Worm (Caenorhabditis elegans): ENCODE results near the gene C46E10.3.
A peak's percentile ranks its signal among the peaks of the same experiment; 100 is the strongest.

C46E10.3 gene

DNA sequence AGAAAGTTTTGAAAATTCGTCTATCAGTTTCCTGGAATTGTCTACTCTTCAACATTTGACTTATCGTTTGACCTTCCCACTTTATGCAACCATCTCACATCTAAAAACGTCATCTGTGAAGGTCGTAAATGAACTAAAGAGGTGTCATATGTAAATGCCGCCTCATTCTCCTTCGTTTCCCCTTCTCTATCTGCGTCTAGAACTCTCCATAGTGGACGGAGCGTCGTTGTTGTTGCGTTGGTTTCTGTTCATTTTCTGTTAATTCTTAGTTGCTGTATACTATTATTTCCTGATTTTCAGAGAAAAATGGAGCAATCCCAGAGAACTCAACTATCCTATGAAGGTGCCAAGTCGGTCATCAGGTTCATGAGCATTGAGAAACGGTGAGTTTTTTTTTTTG lies 4.2 kb upstream of the C46E10.3 start, which contains the start of gene fbxc-52:
Gene fbxc-52, plus strand, starts transcription at position 301 of the 400 bp plus-strand sequence.
- TF ChIP-seq nfyb-1 (GFP tag; IDR thresholded peaks at IDR 0.05) (0 out of 2 replicates have a peak, but pooled peaks have one; percentile 11), F52B5.7 (tag; optimal IDR thresholded peaks at IDR 0.05) (no peak)

DNA sequence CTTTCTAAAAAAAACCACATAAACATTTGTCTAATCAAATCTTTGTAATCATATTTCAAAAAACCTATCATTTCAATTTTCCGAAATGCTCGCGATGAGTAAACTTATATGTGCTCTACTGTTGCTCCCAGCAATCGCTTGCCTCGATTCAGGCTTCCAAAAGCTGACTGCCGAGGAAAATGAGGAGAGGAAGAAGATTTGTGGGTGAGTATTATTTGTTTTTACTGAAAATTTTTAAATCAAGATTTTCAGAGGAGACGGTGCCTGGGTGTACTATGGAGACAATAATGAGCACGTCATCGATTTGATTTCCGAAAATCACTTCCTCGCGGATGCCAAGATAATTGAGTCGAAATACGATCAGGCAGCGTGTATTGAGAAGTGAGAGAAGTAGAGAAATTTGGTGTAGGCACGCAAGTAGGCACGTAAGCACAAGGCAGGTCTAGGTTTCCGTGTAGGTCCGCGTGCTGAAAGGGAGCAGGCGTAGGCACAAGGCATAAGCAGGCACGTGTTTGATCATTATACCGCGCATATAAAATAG lies 3.1 kb downstream of the C46E10.3 start, which contains the start of gene C46E10.1:
Gene C46E10.1, plus strand, starts transcription at position 51 of the 541 bp plus-strand sequence.
- TF ChIP-seq D2030.7 (GFP tag; IDR thresholded peaks at IDR 0.05), result no peak
- no peak for TF ChIP-seq efl-1 (GFP tag; optimal IDR thresholded peaks at IDR 0.05)

DNA sequence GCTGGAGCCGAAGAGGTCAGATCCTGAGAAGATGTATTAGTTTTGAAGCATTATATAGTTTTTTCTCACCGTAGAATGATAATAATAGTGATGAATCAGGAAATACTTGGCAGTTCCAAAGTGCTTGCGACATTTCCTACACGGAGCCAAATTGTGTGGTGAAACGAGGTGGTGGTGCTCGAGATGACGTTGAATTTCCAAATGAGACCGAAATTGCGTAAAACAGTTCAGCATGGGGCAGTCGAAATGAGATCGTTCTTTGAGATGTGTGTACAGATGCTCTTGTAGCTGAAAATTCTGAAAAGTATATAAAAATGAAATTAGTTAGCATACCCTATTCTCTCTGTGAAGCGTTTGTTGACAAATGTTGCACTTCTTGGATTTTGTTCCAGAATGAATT lies 6.9 kb downstream of the C46E10.3 start, which contains the start of gene C46E10.8:
Gene C46E10.8, minus strand, starts transcription at position 101 of the 400 bp plus-strand sequence.
- TF ChIP-seq xnd-1 (tag; optimal IDR thresholded peaks at IDR 0.05) (no peak), lsy-27 (tag; optimal IDR thresholded peaks at IDR 0.05; ENCODE audit: borderline replicate concordance, insufficient read depth) (no peak), attf-6 (GFP tag; IDR thresholded peaks at IDR 0.05) (no peak), B0035.1 (tag; optimal IDR thresholded peaks at IDR 0.05) (no peak), rcor-1 (GFP tag; IDR thresholded peaks at IDR 0.05) (no peak), rpc-1 (optimal IDR thresholded peaks at IDR 0.05) (no peak), rpc-1 (tag; optimal IDR thresholded peaks at IDR 0.05) (no peak), unc-130 (GFP tag; optimal IDR thresholded peaks at IDR 0.05) (no peak)

DNA sequence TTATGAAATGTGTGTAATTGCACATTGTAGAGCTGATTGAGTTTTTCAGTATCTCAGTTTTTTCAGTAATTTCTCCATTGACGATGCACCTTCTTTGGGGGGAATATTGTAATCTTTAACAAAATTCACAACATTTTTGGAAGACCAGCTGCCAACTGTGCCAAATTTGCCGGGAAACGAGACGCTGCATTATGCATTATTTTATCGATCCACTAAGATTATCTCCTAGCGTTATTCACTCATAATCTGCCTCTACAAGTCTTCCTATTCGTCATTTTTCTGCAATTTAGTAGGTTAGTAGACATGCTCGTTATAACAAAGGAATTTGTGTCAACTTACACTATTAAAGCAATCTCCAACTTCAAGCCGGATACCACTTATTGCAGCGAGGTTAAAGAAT lies 10.6 kb downstream of the C46E10.3 start, which contains the start of the genes sdz-12 and bath-31:
Gene sdz-12, minus strand, starts transcription at position 101 of the 400 bp plus-strand sequence.
Gene bath-31, plus strand, starts transcription at position 251 of the 400 bp plus-strand sequence.
- no peak for TF ChIP-seq nhr-90 (tag; optimal IDR thresholded peaks at IDR 0.05)

DNA sequence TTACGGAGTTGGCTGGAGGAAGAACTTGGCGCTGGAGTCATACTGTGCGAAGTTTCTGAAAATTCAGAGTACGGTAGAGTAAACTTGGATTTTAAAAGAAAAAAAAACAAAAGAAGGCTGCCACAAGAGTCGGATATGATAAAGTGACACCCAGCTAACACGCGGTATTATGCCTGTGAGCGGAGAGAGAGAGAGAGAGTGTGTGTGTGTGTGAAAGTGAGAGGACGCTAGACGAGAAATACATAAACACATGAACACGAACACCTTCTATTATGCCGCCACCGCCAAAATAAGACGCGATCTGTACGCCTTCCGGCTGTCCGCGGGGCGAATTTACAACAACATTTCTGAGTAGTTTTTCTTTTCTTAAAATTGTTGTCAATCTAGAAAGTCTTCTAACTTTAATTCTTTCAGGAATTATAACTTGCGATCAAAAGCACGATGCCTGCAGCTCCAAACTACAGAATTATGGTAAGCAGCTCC lies 15.8 kb downstream of the C46E10.3 start, which contains the start of gene F12E12.6:
Gene F12E12.6, minus strand, starts transcription at position 51 of the 483 bp plus-strand sequence.
- TF ChIP-seq ceh-40 (GFP tag; IDR thresholded peaks at IDR 0.05) (no peak), madf-8 (GFP tag; conservative IDR thresholded peaks at IDR 0.05) (peak; percentile 27; the same call in 1 of the 2 replicates), ama-1 (optimal IDR thresholded peaks at IDR 0.05) (no peak), ama-1 (GFP tag; optimal IDR thresholded peaks at IDR 0.05) (no peak), B0035.1 (tag; optimal IDR thresholded peaks at IDR 0.05) (no peak), C17E4.6 (GFP tag; IDR thresholded peaks at IDR 0.05) (no peak), tlf-1 (GFP tag; optimal IDR thresholded peaks at IDR 0.05) (no peak), F33H1.4 (GFP tag; IDR thresholded peaks at IDR 0.05) (no peak), madf-6 (GFP tag; IDR thresholded peaks at IDR 0.05) (peak; percentile 58), unc-130 (GFP tag; optimal IDR thresholded peaks at IDR 0.05) (no peak), ekl-4 (GFP tag; IDR thresholded peaks at IDR 0.05) (no peak), lin-40 (tag; optimal IDR thresholded peaks at IDR 0.05) (no peak), him-1 (tag; optimal IDR thresholded peaks at IDR 0.05) (no peak), T07F8.4 (tag; optimal IDR thresholded peaks at IDR 0.05) (no peak), ceh-91 (GFP tag; IDR thresholded peaks at IDR 0.05) (no peak), Y53F4B.3 (GFP tag; IDR thresholded peaks at IDR 0.05) (no peak), dpl-1 (GFP tag; optimal IDR thresholded peaks at IDR 0.05) (peak; percentile 7), ZK185.1 (tag; optimal IDR thresholded peaks at IDR 0.05; ENCODE audit: poor library complexity, severe bottlenecking) (no peak), nhr-80 (tag; optimal IDR thresholded peaks at IDR 0.05) (no peak), die-1 (tag; optimal IDR thresholded peaks at IDR 0.05) (no peak), athp-1 (tag; optimal IDR thresholded peaks at IDR 0.05) (no peak), hmg-1.2 (GFP tag; IDR thresholded peaks at IDR 0.05) (peak; percentile 33; the same call in 1 of the 2 replicates), efl-1 (GFP tag; optimal IDR thresholded peaks at IDR 0.05) (peak; percentile 57), F57C9.4 (tag; optimal IDR thresholded peaks at IDR 0.05) (no peak), bed-1 (GFP tag; IDR thresholded peaks at IDR 0.05) (no peak)

Data from whole organism, young adult.